Worm (Caenorhabditis elegans): ENCODE results near the gene nhr-230.

DNA sequence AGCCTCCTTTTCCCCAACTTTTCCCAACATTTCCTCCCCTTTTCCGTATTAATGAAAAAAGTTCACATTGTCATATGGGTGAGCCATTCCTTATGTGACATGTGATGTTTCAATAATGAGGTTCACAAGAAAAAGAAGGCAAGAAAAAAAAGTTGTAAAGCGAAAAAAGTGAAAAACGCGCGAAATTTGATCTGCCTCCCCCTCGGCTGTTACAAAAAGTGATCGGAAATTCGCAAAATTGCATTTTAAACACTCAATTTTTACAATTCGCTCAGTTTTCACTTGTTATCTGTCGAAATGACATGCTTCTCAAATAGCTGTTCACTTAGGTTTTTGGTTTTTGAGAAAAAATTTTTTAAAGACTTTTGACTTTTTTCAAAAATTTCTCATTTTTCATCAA, 25.0 kb upstream of the nhr-230 start:
- no peak for TF ChIP-seq sptf-1 (tag; optimal IDR thresholded peaks at IDR 0.05)
- no peak for TF ChIP-seq lin-13 (GFP tag; optimal IDR thresholded peaks at IDR 0.05)

Measured in whole organism, L1 larva.